Fruit fly (Drosophila melanogaster): Measurements from ENCODE around the gene CG5096.

- TF ChIP-seq Lpt (GFP tag; optimal IDR thresholded peaks at IDR 0.05) (no peak), Sox14 (GFP tag; optimal IDR thresholded peaks at IDR 0.05) (no peak)
Measured at dm6 chr2L:10396877-10397587, 15.0 kb downstream of the CG5096 start.
